Worm (Caenorhabditis elegans) whole organism, mixed stage, embryonic: ENCODE measurements around the gene F07F6.4.

Source experiments
- M03D4.4 ChIP-seq: sonication (generic microtip); optimal IDR thresholded peaks from 2 replicates; lab custom pipeline; 2017; ENCODE audit warnings: mild to moderate bottlenecking, missing genetic modification characterization, missing compliant biosample characterization
- bed-3 ChIP-seq: fragments of 200-800 bp; sonication (Bioruptor generic); optimal IDR thresholded peaks from 3 replicates; lab custom pipeline; 2018; ENCODE audit warnings: mild to moderate bottlenecking, missing genetic modification characterization, moderate library complexity, missing compliant biosample characterization
- blmp-1 ChIP-seq: fragments of 150-350 bp; optimal IDR thresholded peaks from 2 replicates; lab custom pipeline; 2014; ENCODE audit warnings: missing biosample characterization, missing genetic modification characterization
- ceh-39 ChIP-seq: fragments of 150-350 bp; optimal IDR thresholded peaks from 2 replicates; lab custom pipeline; 2014; ENCODE audit warnings: missing biosample characterization, missing genetic modification characterization
- ceh-83 ChIP-seq: fragments of 200-800 bp; sonication (Bioruptor generic); optimal IDR thresholded peaks from 2 replicates; lab custom pipeline; 2018; ENCODE audit warnings: mild to moderate bottlenecking, missing genetic modification characterization, missing compliant biosample characterization
- ces-1 ChIP-seq: fragments of 150-350 bp; optimal IDR thresholded peaks from 2 replicates; lab custom pipeline; 2014; ENCODE audit warnings: missing biosample characterization, missing genetic modification reagents, missing genetic modification characterization
- cnd-1 ChIP-seq: fragments of 200-800 bp; sonication (Bioruptor generic); optimal IDR thresholded peaks from 2 replicates; lab custom pipeline; 2018; ENCODE audit warnings: mild to moderate bottlenecking, missing genetic modification characterization, missing compliant biosample characterization
- drap-1 ChIP-seq: fragments of 200-800 bp; sonication (Bioruptor generic); optimal IDR thresholded peaks from 3 replicates; lab custom pipeline; 2018; ENCODE audit warnings: mild to moderate bottlenecking, missing genetic modification characterization, missing compliant biosample characterization
- elt-1 ChIP-seq: sonication (generic microtip); optimal IDR thresholded peaks from 2 replicates; lab custom pipeline; 2017; ENCODE audit warnings: missing genetic modification characterization, mild to moderate bottlenecking, missing compliant biosample characterization, antibody characterized with exemption, moderate library complexity, borderline replicate concordance; ENCODE audit not compliant: insufficient read depth
- elt-3 ChIP-seq: fragments of 150-350 bp; optimal IDR thresholded peaks from 2 replicates; lab custom pipeline; 2014; ENCODE audit warnings: missing biosample characterization, missing genetic modification characterization
- flh-1 ChIP-seq: fragments of 200-800 bp; sonication (Bioruptor generic); optimal IDR thresholded peaks from 2 replicates; lab custom pipeline; 2018; ENCODE audit warnings: mild to moderate bottlenecking, missing genetic modification characterization, moderate library complexity, missing compliant biosample characterization
- ham-2 ChIP-seq: fragments of 200-800 bp; sonication (Bioruptor generic); optimal IDR thresholded peaks from 2 replicates; lab custom pipeline; 2018; ENCODE audit warnings: mild to moderate bottlenecking, missing genetic modification characterization, missing compliant biosample characterization
- hlh-1 ChIP-seq: fragments of 150-350 bp; optimal IDR thresholded peaks from 2 replicates; lab custom pipeline; 2014; ENCODE audit warnings: missing biosample characterization, missing genetic modification reagents, missing genetic modification characterization
- lin-13 ChIP-seq: fragments of 150-350 bp; optimal IDR thresholded peaks from 2 replicates; lab custom pipeline; 2014; ENCODE audit warnings: missing biosample characterization, missing genetic modification characterization
- lin-32 ChIP-seq: fragments of 200-800 bp; sonication (Bioruptor generic); optimal IDR thresholded peaks from 2 replicates; lab custom pipeline; 2018; ENCODE audit warnings: mild to moderate bottlenecking, missing genetic modification characterization, missing compliant biosample characterization
- lsy-2 ChIP-seq: fragments of 150-350 bp; optimal IDR thresholded peaks from 2 replicates; lab custom pipeline; 2014; ENCODE audit warnings: missing biosample characterization, missing genetic modification characterization
- mep-1 ChIP-seq: fragments of 150-350 bp; optimal IDR thresholded peaks from 2 replicates; lab custom pipeline; 2017; ENCODE audit warnings: missing biosample characterization, missing genetic modification reagents, missing genetic modification characterization, inconsistent platforms
- mls-2 ChIP-seq: sonication (generic microtip); optimal IDR thresholded peaks from 2 replicates; lab custom pipeline; 2016; ENCODE audit warnings: mild to moderate bottlenecking, missing genetic modification characterization, moderate library complexity, missing compliant biosample characterization
- nhr-2 ChIP-seq: fragments of 150-350 bp; optimal IDR thresholded peaks from 2 replicates; lab custom pipeline; 2014; ENCODE audit warnings: missing biosample characterization, missing genetic modification characterization
- nhr-237 ChIP-seq: fragments of 150-350 bp; optimal IDR thresholded peaks from 2 replicates; lab custom pipeline; 2014; ENCODE audit warnings: missing biosample characterization, missing genetic modification characterization
- nhr-28 ChIP-seq: fragments of 150-350 bp; optimal IDR thresholded peaks from 2 replicates; lab custom pipeline; 2014; ENCODE audit warnings: missing biosample characterization, missing genetic modification characterization
- nhr-76 ChIP-seq: sonication (generic microtip); optimal IDR thresholded peaks from 2 replicates; lab custom pipeline; 2017; ENCODE audit warnings: missing biosample characterization, missing genetic modification characterization
- pha-4 ChIP-seq: fragments of 150-350 bp; optimal IDR thresholded peaks from 2 replicates; lab custom pipeline; 2018; ENCODE audit warnings: missing biosample characterization, missing genetic modification reagents, missing genetic modification characterization
- sem-2 ChIP-seq: fragments of 200-800 bp; sonication (Bioruptor generic); optimal IDR thresholded peaks from 2 replicates; lab custom pipeline; 2018; ENCODE audit warnings: mild to moderate bottlenecking, missing genetic modification characterization, missing compliant biosample characterization
- snpc-4 ChIP-seq: fragments of 150-350 bp; optimal IDR thresholded peaks from 2 replicates; lab custom pipeline; 2014; ENCODE audit warnings: missing biosample characterization, missing genetic modification characterization
- sptf-1 ChIP-seq: sonication (generic microtip); optimal IDR thresholded peaks from 2 replicates; lab custom pipeline; 2017; ENCODE audit warnings: mild to moderate bottlenecking, missing genetic modification characterization, moderate library complexity, missing compliant biosample characterization
- tbx-8 ChIP-seq: fragments of 200-800 bp; sonication (Bioruptor generic); optimal IDR thresholded peaks from 2 replicates; lab custom pipeline; 2018; ENCODE audit warnings: mild to moderate bottlenecking, missing genetic modification characterization, moderate library complexity, missing compliant biosample characterization
- unc-120 ChIP-seq: sonication (generic microtip); optimal IDR thresholded peaks from 2 replicates; lab custom pipeline; 2017; ENCODE audit warnings: missing genetic modification characterization, missing compliant biosample characterization; ENCODE audit not compliant: poor library complexity, severe bottlenecking
- unc-39 ChIP-seq: fragments of 150-350 bp; optimal IDR thresholded peaks from 2 replicates; lab custom pipeline; 2014; ENCODE audit warnings: missing biosample characterization, missing genetic modification characterization
- unc-62 ChIP-seq: fragments of 150-350 bp; optimal IDR thresholded peaks from 2 replicates; lab custom pipeline; 2014; ENCODE audit warnings: missing biosample characterization, missing genetic modification reagents, missing genetic modification characterization
- zip-8 ChIP-seq: fragments of 150-350 bp; optimal IDR thresholded peaks from 2 replicates; lab custom pipeline; 2014; ENCODE audit warnings: missing biosample characterization, missing genetic modification characterization
- ztf-11 ChIP-seq: fragments of 150-350 bp; optimal IDR thresholded peaks from 2 replicates; lab custom pipeline; 2014; ENCODE audit warnings: missing biosample characterization, missing genetic modification characterization

F07F6.4 gene

ce11 chrII:5429522-5430257, at the start of gene F07F6.4, which contains the start of gene F07F6.2:
Gene F07F6.4 (minus strand): TSS chrII:5429572.
Gene F07F6.2 (plus strand): TSS chrII:5430207.
- no peak for TF ChIP-seq M03D4.4 (tag; lab: Kevin White, UChicago)
- TF ChIP-seq sem-2 (GFP tag; lab: Kevin White, UChicago), result no peak
- TF ChIP-seq snpc-4 (tag; lab: Kevin White, UChicago), result no peak
- TF ChIP-seq lin-32 (GFP tag; lab: Kevin White, UChicago), result no peak
- no peak for TF ChIP-seq lin-13 (tag; lab: Kevin White, UChicago)
- no peak for TF ChIP-seq nhr-237
- TF ChIP-seq ceh-39, result no peak
- no peak for TF ChIP-seq unc-120 (tag; lab: Kevin White, UChicago)
- TF ChIP-seq drap-1 (GFP tag; lab: Kevin White, UChicago), result no peak
- TF ChIP-seq ceh-83 (GFP tag; lab: Kevin White, UChicago), result peak; percentile 19
- TF ChIP-seq mls-2 (tag; lab: Kevin White, UChicago), result no peak
- TF ChIP-seq nhr-76 (tag; lab: Kevin White, UChicago), result no peak
- TF ChIP-seq cnd-1 (tag; lab: Kevin White, UChicago), result no peak
- no peak for TF ChIP-seq nhr-2 (tag; lab: Kevin White, UChicago)
- TF ChIP-seq tbx-8 (GFP tag; lab: Kevin White, UChicago), result no peak
- no peak for TF ChIP-seq elt-3 (tag; lab: Kevin White, UChicago)
- no peak for TF ChIP-seq unc-39 (tag; lab: Kevin White, UChicago)
- no peak for TF ChIP-seq hlh-1
- no peak for TF ChIP-seq blmp-1 (tag; lab: Kevin White, UChicago)
- TF ChIP-seq bed-3 (GFP tag; lab: Kevin White, UChicago), result no peak
- no peak for TF ChIP-seq elt-1 (tag; lab: Kevin White, UChicago)
- no peak for TF ChIP-seq pha-4 (tag; lab: Kevin White, UChicago)
- peak; percentile 0 for TF ChIP-seq ham-2
- TF ChIP-seq mep-1, result peak; percentile 7

ce11 chrII:5478318-5478717, 48.9 kb upstream of the F07F6.4 start, which contains the start of gene F56D1.1:
Gene F56D1.1 (plus strand): TSS chrII:5478618.
- TF ChIP-seq sptf-1, result no peak
- TF ChIP-seq lin-13 (tag; lab: Kevin White, UChicago), result no peak
- TF ChIP-seq unc-39 (tag; lab: Kevin White, UChicago), result no peak
- no peak for TF ChIP-seq unc-62 (GFP tag; lab: Kevin White, UChicago)
- TF ChIP-seq cnd-1 (tag; lab: Kevin White, UChicago), result no peak
- TF ChIP-seq bed-3 (GFP tag; lab: Kevin White, UChicago), result no peak
- TF ChIP-seq blmp-1 (tag; lab: Kevin White, UChicago), result no peak
- no peak for TF ChIP-seq M03D4.4 (tag; lab: Kevin White, UChicago)
- TF ChIP-seq zip-8 (tag; lab: Kevin White, UChicago), result no peak
- TF ChIP-seq mls-2 (tag; lab: Kevin White, UChicago), result no peak
- no peak for TF ChIP-seq ces-1 (GFP tag; lab: Kevin White, UChicago)
- no peak for TF ChIP-seq tbx-8 (GFP tag; lab: Kevin White, UChicago)
- TF ChIP-seq nhr-2 (tag; lab: Kevin White, UChicago), result no peak
- no peak for TF ChIP-seq nhr-237
- no peak for TF ChIP-seq mep-1
- no peak for TF ChIP-seq drap-1 (GFP tag; lab: Kevin White, UChicago)
- no peak for TF ChIP-seq flh-1 (GFP tag; lab: Kevin White, UChicago)
- TF ChIP-seq hlh-1, result no peak
- no peak for TF ChIP-seq ham-2
- no peak for TF ChIP-seq unc-120 (tag; lab: Kevin White, UChicago)

- TF ChIP-seq nhr-28 (no peak), lsy-2 (tag; lab: Kevin White, UChicago) (no peak), ztf-11 (no peak)
Measured at ce11 chrII:5474946-5475345, 45.6 kb upstream of the F07F6.4 start, which contains the start of gene ilcr-2. Gene ilcr-2 (plus strand): TSS chrII:5475246.

- peak; percentile 34 for TF ChIP-seq nhr-237
- TF ChIP-seq lin-13 (tag; lab: Kevin White, UChicago), result peak; percentile 42
- peak; percentile 84 for TF ChIP-seq ces-1 (GFP tag; lab: Kevin White, UChicago)
- TF ChIP-seq lsy-2 (tag; lab: Kevin White, UChicago), result peak; percentile 73
- no peak for TF ChIP-seq tbx-8 (GFP tag; lab: Kevin White, UChicago)
- no peak for TF ChIP-seq snpc-4 (tag; lab: Kevin White, UChicago)
- TF ChIP-seq mep-1, result peak; percentile 11
Measured at ce11 chrII:5473946-5474423, 44.6 kb upstream of the F07F6.4 start, which contains the start of gene mrps-16. Gene mrps-16 (plus strand): TSS chrII:5474373.
